Fruit fly (Drosophila melanogaster) S2 (cell line): Measurements from ENCODE around the gene CG31191.

Experiments used
- CG8478 ChIP-seq: fragments of >200 bp; optimal IDR thresholded peaks from 2 replicates; lab custom pipeline; 2018
- CTCF ChIP-seq, 2 experiments: fragments of >200 bp; optimal IDR thresholded peaks; 2 replicates each; lab custom pipeline; 2018

The CG31191 gene

DNA sequence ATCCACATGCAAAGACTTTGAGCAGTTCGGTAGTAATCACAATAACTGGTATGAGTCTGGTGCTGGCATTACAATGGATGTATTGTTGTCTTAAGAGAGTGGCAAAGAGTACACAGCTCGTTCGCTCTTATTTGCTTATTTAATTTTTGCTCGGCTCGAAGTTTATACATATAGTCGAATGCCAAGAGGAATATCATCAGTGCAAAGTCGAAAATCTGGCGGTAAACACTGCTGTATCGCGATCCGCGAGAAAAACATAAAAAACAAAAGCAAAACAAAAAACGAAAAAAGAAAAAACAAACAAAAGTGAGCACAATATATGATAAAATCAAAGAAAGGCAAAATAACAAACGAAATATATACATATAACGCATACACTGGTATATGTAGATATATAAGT, 31.2 kb downstream of the CG31191 start, which contains the start of gene hdly:
Gene hdly (plus strand): TSS at position 194 of the 400 bp plus-strand sequence.
- no peak for TF ChIP-seq CTCF (optimal IDR thresholded peaks at IDR 0.05; lab: Kevin White, UChicago)
- no peak for TF ChIP-seq CG8478 (lab: Kevin White, UChicago)

DNA sequence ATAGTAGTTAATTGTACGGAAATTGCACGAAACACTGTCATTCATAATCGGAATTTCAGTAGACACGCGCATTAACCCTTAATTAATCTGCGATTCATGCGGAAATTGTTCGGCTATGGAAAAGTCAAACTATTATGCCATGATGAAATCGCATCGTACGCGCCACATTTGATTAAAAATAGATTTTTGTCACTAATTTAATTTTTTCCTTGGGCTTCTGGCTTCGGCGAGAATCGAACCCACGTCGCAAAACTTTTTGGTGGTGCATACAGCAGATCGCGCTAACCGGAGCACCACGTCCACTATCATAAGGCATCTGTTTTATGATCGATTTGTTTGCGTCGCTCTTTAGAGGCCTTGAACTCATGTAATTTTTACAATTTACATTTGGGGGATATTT, 32.6 kb downstream of the CG31191 start:
- TF ChIP-seq CG8478 (lab: Kevin White, UChicago): no peak

DNA sequence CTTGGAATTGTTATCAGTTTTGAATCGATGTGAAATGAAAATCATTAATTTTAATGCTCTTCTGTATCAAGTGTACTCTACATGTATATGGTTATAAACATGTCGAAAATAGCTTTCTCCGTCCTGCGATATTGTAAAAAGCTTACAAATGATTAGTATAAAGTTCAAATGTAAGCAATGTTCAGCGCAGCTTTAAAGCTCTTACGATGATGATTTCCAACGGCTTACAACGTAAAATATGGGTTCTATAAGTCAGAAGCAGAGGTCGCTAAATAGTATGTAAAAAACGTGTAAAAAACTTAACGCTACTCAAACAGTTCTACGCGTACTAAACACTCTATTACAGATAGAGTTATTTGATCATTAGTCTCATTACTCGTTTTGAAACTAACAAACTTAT, 36.7 kb downstream of the CG31191 start:
- peak; percentile 80 for TF ChIP-seq CTCF (optimal IDR thresholded peaks at IDR 0.05; lab: Kevin White, UChicago)
- TF ChIP-seq CG8478 (lab: Kevin White, UChicago): no peak

DNA sequence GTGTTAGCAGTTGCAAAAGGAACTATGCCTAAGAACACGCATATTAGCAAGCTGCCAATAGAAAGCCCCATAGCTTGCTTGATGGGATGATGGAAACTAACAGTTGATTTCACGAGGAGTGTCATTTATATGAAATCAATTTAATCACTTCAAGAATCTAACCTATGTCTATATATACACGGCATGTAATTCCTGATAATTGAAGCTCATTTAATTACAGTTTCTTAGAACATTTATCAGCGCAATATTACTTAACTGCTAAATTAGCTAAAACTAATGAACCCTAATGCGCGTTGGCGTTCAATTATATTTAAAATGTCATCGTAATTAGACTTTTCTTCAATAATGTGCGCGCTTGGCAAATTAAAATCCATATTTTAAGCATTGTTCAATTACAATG, 39.9 kb downstream of the CG31191 start, which contains the start of gene TotX:
Gene TotX (minus strand): TSS at position 101 of the 400 bp plus-strand sequence.
- TF ChIP-seq CG8478 (lab: Kevin White, UChicago) (no peak), CTCF (optimal IDR thresholded peaks at IDR 0.05; lab: Kevin White, UChicago) (no peak)

DNA sequence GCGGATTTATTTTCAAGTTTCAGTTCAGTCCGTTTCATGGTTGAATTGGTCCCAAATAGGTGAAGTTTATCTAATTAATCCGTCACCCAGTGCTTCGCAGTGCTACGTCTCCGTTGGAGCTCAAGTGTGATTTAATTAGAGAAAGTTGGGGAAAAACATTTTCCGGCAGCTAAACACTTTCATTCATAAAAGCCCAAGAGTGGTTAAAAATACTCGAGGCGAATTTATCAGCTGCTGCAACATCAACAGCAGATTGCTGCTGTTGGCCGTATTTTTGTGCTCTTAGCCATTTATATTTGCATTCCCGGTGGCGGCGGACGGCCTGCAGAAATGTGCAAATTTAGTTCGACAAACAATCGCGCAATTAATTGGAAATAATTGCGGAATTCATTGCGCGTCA, 43.7 kb downstream of the CG31191 start, which contains the start of gene Grik:
Gene Grik (plus strand): TSS at position 301 of the 400 bp plus-strand sequence.
- no peak for TF ChIP-seq CG8478 (lab: Kevin White, UChicago)
- no peak for TF ChIP-seq CTCF (optimal IDR thresholded peaks at IDR 0.05; lab: Kevin White, UChicago)

DNA sequence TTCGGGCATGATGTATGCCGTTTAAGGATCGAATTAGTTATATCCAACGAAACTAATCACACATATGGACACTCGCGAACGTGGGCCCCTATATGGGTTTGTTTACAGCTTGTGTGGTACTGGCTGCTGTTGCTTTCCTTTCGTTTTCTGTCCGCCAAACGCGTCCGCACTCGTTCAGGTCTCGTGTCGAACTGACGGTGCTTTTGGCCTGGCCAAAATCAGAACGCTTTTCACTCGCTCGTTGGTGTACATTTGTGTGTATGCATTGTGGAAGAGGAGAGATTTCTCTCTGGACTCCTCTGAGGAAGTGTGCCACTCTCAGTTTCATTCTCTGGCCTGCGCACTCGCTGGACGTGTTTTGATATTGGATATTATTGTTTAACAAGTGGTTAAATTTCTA, 48.2 kb downstream of the CG31191 start, which contains the start of gene Ktl:
Gene Ktl (minus strand): TSS at position 193 of the 400 bp plus-strand sequence.
- TF ChIP-seq CTCF (optimal IDR thresholded peaks at IDR 0.05; lab: Kevin White, UChicago) (no peak), CG8478 (lab: Kevin White, UChicago) (no peak)

DNA sequence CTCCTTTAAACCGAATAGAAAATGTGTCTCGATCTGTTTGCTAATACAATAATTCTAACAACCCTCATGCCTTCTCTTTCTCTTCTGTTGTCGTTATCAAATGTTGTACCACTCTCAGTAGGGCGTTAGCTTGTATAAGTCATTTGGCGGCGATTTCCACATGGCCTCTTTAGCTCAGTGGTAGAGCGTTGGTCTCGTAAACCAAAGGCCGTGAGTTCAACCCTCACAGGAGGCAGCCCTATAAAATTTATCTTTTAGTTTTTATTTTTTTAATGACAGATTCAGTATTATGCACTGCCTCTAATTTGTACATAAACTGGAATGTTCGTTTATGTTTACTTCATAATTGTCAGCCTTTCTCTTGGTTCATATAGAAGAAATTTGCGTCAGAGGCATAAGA, 53.8 kb downstream of the CG31191 start:
- TF ChIP-seq CTCF (optimal IDR thresholded peaks at IDR 0.05; lab: Kevin White, UChicago): no peak
- no peak for TF ChIP-seq CG8478 (lab: Kevin White, UChicago)

DNA sequence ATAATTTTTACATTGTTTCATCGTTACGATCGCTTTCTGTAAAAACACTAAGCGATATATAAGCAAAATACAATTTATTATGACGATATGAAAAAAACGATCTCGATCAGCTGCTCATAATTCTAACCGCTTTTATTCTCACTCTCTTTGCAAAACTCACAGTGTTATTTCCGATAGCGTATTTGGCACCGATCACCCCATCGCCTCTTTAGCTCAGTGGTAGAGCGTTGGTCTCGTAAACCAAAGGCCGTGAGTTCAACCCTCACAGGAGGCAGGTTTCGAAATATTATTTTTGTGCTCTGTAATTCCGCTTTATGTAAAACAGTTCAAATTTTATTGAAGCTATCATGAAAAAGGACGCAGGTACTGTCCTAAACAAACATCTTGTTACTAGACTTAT, 54.4 kb downstream of the CG31191 start:
- TF ChIP-seq CG8478 (lab: Kevin White, UChicago): no peak
- TF ChIP-seq CTCF (optimal IDR thresholded peaks at IDR 0.05; lab: Kevin White, UChicago): no peak

DNA sequence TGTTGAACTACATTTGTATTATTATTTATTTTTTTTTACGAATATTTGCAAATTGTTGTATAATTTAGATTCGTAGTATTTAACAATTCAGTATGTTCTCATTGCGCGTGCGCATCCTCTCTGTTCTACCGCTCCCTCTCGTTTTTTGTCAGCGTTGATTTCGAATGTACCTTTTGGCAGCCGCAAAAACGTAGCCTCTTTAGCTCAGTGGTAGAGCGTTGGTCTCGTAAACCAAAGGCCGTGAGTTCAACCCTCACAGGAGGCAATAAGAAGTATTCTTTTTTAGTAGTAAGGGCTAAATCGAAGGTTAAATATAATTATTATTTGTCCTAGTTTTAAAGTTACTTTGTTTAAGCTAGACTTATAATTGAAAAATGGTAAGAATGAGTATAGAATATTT, 54.8 kb downstream of the CG31191 start:
- TF ChIP-seq CTCF (optimal IDR thresholded peaks at IDR 0.05; lab: Kevin White, UChicago): no peak
- TF ChIP-seq CG8478 (lab: Kevin White, UChicago): no peak

DNA sequence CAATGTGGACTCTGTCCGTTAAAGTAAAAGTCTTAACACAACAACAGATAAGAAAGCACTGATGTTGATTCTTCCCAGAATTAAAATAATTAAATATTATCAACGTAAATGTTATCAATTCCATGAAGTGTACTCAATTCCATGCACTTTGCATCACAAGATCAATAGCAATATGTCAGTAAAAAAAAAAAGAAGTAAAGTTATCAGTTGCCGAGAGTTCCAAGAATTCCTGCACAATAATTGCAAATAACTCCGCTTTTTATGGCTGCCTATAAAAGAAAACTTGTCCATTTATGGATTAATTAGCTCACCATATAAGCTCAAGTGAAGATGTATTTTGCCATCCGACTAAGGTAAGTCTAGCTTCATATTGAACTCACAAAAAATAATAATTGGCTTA, 67.9 kb downstream of the CG31191 start, which contains the start of gene TotZ:
Gene TotZ (plus strand): TSS at position 301 of the 400 bp plus-strand sequence.
- TF ChIP-seq CG8478 (lab: Kevin White, UChicago): no peak
- TF ChIP-seq CTCF (optimal IDR thresholded peaks at IDR 0.05; lab: Kevin White, UChicago): no peak

DNA sequence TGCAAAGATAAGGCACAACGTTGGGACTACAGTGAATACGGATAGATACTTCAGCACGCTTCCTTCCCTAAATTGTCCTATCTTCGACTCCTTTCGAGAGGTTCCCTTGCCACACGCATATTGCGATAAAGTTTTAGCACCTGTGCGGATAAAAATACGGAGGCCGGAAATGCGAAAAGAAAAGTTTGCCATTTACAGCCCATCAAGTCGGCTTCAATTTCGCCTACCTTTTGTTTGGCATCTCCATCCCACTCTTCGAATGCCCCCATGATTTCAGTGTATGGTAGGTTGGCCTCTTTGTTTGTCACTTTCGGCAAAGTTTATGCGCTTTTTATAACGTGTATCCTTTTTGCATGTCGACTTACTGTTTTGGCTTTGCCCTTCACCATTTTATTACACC, 68.7 kb downstream of the CG31191 start:
- no peak for TF ChIP-seq CTCF (optimal IDR thresholded peaks at IDR 0.05; lab: Kevin White, UChicago)
- no peak for TF ChIP-seq CG8478 (lab: Kevin White, UChicago)

DNA sequence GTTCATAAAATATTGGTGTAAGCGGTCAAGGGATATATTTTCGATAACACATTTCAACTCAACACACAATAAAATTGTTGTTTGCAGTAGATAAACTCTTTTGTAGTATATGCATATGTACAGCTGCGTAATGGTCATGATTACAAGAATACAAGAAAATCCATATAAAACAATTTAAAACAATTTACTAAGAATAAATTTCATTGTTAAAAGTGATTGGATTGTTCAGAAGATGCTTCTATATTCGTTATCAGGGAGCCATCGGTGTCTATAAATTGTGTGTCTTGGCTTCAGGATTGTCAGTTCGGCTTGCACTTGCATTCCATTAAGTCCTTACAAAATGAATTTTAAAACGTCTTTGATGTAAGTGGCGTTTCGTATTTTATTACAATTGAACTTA, 71.7 kb downstream of the CG31191 start, which contains the start of gene TotB:
Gene TotB (plus strand): TSS at position 301 of the 400 bp plus-strand sequence.
- TF ChIP-seq CTCF (optimal IDR thresholded peaks at IDR 0.05; lab: Kevin White, UChicago) (no peak), CG8478 (lab: Kevin White, UChicago) (no peak)

DNA sequence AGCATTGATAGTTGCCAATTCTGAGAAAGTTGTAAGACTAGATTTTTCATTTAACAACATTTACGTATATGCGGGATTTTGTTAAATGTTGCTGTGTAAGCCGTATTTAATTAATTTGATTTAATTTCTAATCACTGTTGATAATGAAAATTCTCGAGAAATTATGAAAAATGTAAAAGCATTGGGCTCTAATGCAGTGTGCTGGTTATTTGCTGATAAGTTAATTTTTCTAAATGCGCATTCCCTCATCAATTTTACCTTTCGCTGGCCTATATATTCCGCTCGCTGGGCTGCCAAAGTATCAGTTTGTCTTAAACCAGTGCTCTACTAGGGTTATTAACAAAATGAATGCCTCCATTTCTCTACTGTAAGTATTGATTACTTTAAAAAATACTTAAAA, 72.6 kb downstream of the CG31191 start, which contains the start of gene TotC:
Gene TotC (plus strand): TSS at position 301 of the 400 bp plus-strand sequence.
- TF ChIP-seq CTCF (optimal IDR thresholded peaks at IDR 0.05; lab: Kevin White, UChicago) (no peak), CG8478 (lab: Kevin White, UChicago) (no peak)

DNA sequence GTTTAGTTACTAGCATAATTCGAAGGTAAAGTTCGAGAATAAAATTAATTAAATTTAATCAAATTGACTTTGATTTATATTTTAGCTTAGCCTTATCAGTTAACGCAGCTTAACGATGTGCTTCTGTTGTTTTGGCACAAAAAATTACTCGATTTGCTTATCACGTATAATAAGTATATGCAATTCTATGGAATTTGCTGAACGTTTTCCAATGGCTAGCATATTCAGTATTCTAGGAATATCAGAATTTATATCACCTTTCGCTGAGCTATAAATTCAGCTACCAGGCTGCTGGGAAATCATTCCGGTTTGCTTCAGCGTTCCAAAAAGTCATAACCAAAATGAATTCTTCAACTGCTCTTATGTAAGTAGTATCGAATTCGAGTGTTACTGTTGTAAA, 74.6 kb downstream of the CG31191 start, which contains the start of gene TotA:
Gene TotA (plus strand): TSS at position 301 of the 400 bp plus-strand sequence.
- TF ChIP-seq CTCF (optimal IDR thresholded peaks at IDR 0.05; lab: Kevin White, UChicago) (no peak), CG8478 (lab: Kevin White, UChicago) (no peak)

DNA sequence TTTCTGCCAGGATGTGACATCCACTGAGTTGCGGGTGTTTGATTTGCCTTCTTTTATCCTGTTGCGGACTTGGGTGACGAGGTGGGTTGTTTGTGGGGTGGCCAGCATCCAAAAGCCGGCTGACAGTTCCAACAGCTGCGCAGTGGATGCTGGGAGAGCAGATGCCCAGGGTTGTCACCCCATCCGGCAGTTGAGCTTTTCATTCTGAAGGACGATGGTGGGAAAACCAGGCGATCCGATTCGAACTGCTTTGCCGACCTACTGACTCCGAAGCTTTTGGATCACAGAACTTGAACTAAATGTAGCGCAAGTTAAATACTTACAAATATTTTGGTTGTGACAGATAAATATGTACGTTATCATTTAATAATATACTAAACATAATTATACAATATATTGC, 79.1 kb downstream of the CG31191 start, which contains the start of gene KaiR1D:
Gene KaiR1D (minus strand): TSS at position 28 of the 400 bp plus-strand sequence.
- no peak for TF ChIP-seq CTCF (optimal IDR thresholded peaks at IDR 0.05; lab: Kevin White, UChicago)
- TF ChIP-seq CG8478 (lab: Kevin White, UChicago): no peak

DNA sequence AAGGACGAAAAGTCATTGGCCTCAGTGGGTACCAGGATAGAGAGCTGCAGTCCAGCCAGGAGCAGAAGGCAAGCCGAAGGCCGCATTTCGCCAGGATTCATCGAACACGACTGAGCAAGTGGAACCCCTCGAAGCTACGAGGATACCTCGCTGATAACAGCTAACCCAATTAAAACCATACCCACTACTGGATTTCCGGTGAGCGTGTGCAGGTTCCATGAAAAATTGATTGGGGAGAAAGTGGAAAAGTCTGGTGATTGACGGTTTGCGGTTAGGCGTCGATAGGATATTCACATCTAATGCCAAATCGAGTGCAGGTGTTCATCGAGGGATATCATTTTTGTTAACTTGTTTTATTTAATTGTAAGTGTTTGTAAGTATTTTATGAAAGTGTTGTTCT, 85.5 kb downstream of the CG31191 start, which contains the start of gene Ir93a:
Gene Ir93a (minus strand): TSS at position 101 of the 400 bp plus-strand sequence.
- TF ChIP-seq CG8478 (lab: Kevin White, UChicago) (no peak), CTCF (optimal IDR thresholded peaks at IDR 0.05; lab: Kevin White, UChicago) (no peak)
